Fruit fly (Drosophila melanogaster) whole organism, embryonic: ENCODE results near the gene CG31233.

Source experiments
- Adf1 ChIP-seq: fragments of 200-800 bp; sonication (Bioruptor generic); IDR thresholded peaks from 2 replicates; pipeline ENCODE4 v1.3.6; 2022; ENCODE audit warnings: missing biosample characterization, missing genetic modification characterization
- Antp ChIP-seq: fragments of 200-800 bp; sonication (Bioruptor generic); optimal IDR thresholded peaks from 3 replicates; lab custom pipeline; 2016; ENCODE audit warnings: missing biosample characterization, missing genetic modification characterization
- CG10959 ChIP-seq: fragments of 200-800 bp; sonication (Bioruptor generic); IDR thresholded peaks from 2 replicates; pipeline ENCODE4 v1.3.6; 2022; ENCODE audit warnings: missing biosample characterization, missing genetic modification characterization
- CG11398 ChIP-seq: fragments of 200-800 bp; sonication (Bioruptor generic); optimal IDR thresholded peaks from 2 replicates; lab custom pipeline; 2016; ENCODE audit warnings: missing biosample characterization, missing genetic modification characterization
- CG12155 ChIP-seq: fragments of 200-800 bp; sonication (Bioruptor generic); optimal IDR thresholded peaks from 3 replicates; lab custom pipeline; 2016; ENCODE audit warnings: missing biosample characterization, missing genetic modification characterization
- CG12219 ChIP-seq: fragments of 200-800 bp; sonication (Bioruptor generic); optimal IDR thresholded peaks from 3 replicates; lab custom pipeline; 2018; ENCODE audit warnings: missing biosample characterization, mild to moderate bottlenecking, missing genetic modification characterization
- CG13624 ChIP-seq: fragments of 200-800 bp; sonication (Bioruptor generic); optimal IDR thresholded peaks from 2 replicates; lab custom pipeline; 2016; ENCODE audit warnings: missing biosample characterization, missing genetic modification characterization
- CG15601 ChIP-seq: fragments of 200-800 bp; sonication (Bioruptor generic); optimal IDR thresholded peaks from 3 replicates; lab custom pipeline; 2019; ENCODE audit warnings: missing biosample characterization, mild to moderate bottlenecking, missing genetic modification characterization, moderate library complexity
- CG18619 ChIP-seq: fragments of 200-800 bp; sonication (Bioruptor generic); optimal IDR thresholded peaks from 3 replicates; lab custom pipeline; 2017; ENCODE audit warnings: missing biosample characterization, mild to moderate bottlenecking, missing genetic modification characterization
- CG2678 ChIP-seq: fragments of 200-800 bp; sonication (Bioruptor generic); optimal IDR thresholded peaks from 3 replicates; lab custom pipeline; 2019; ENCODE audit warnings: missing biosample characterization, mild to moderate bottlenecking, missing genetic modification characterization, moderate library complexity
- CG2712 ChIP-seq: fragments of 200-800 bp; optimal IDR thresholded peaks from 3 replicates; lab custom pipeline; 2019; ENCODE audit warnings: missing biosample characterization, mild to moderate bottlenecking, missing genetic modification characterization, moderate library complexity
- CG3407 ChIP-seq: fragments of 200-800 bp; sonication (Bioruptor generic); optimal IDR thresholded peaks from 2 replicates; lab custom pipeline; 2018; ENCODE audit warnings: missing biosample characterization, mild to moderate bottlenecking, missing genetic modification characterization
- CG4820 ChIP-seq: fragments of 200-800 bp; sonication (Bioruptor generic); optimal IDR thresholded peaks from 3 replicates; lab custom pipeline; 2016; ENCODE audit warnings: missing biosample characterization, missing genetic modification characterization
- CG8388 ChIP-seq: fragments of 200-800 bp; sonication (Bioruptor generic); optimal IDR thresholded peaks from 2 replicates; lab custom pipeline; 2019; ENCODE audit warnings: missing biosample characterization, mild to moderate bottlenecking, missing genetic modification characterization, moderate library complexity
- CG8478 ChIP-seq: fragments of >200 bp; optimal IDR thresholded peaks from 2 replicates; lab custom pipeline; 2018
- CG8924 ChIP-seq: fragments of 200-800 bp; optimal IDR thresholded peaks from 3 replicates; lab custom pipeline; 2019; ENCODE audit warnings: missing biosample characterization, mild to moderate bottlenecking, missing genetic modification characterization, moderate library complexity
- CHES-1-like ChIP-seq: fragments of 200-800 bp; sonication (Bioruptor generic); optimal IDR thresholded peaks from 2 replicates; lab custom pipeline; 2016; ENCODE audit warnings: missing biosample characterization, missing genetic modification characterization
- CkIIα-i1 ChIP-seq: fragments of 200-800 bp; sonication (Bioruptor generic); IDR thresholded peaks from 2 replicates; pipeline ENCODE4 v1.3.6; 2022; ENCODE audit warnings: missing biosample characterization, missing genetic modification characterization
- CrebB ChIP-seq: fragments of 200-800 bp; sonication (Bioruptor generic); optimal IDR thresholded peaks from 3 replicates; lab custom pipeline; 2018; ENCODE audit warnings: missing biosample characterization, mild to moderate bottlenecking, missing genetic modification characterization
- Doc3 ChIP-seq: fragments of 200-800 bp; sonication (Bioruptor generic); IDR thresholded peaks from 3 replicates; pipeline ENCODE4 v1.3.6; 2022; ENCODE audit warnings: missing biosample characterization, missing genetic modification characterization; ENCODE audit not compliant: partially characterized antibody
- Dref ChIP-seq: fragments of 200-800 bp; sonication (Bioruptor generic); IDR thresholded peaks from 2 replicates; pipeline ENCODE4 v1.3.6; 2022; ENCODE audit warnings: missing biosample characterization, missing genetic modification characterization
- E2f2 ChIP-seq: fragments of 200-800 bp; sonication (Bioruptor generic); IDR thresholded peaks from 2 replicates; pipeline ENCODE4 v1.3.6; 2022; ENCODE audit warnings: missing biosample characterization, missing genetic modification characterization
- Eip74EF ChIP-seq, 2 experiments: fragments of 200-800 bp in 1 of 2; fragments of >200 bp in 1 of 2; sonication (Bioruptor generic) in 1 of 2; optimal IDR thresholded peaks; 2 replicates each; lab custom pipeline; 2017 to 2019; ENCODE audit warnings: missing biosample characterization in 2 of 2, missing genetic modification characterization in 2 of 2, mild to moderate bottlenecking in 1 of 2, moderate library complexity in 1 of 2
- Elba2 ChIP-seq: fragments of 200-800 bp; sonication (Bioruptor generic); optimal IDR thresholded peaks from 3 replicates; lab custom pipeline; 2016; ENCODE audit warnings: missing biosample characterization, missing genetic modification characterization
- Ets65A ChIP-seq: fragments of 200-800 bp; sonication (Bioruptor generic); peaks from one replicate; lab custom pipeline; 2016; ENCODE audit warnings: missing biosample characterization, missing genetic modification characterization
- Ets97D ChIP-seq: fragments of 200-800 bp; sonication (Bioruptor generic); optimal IDR thresholded peaks from 3 replicates; lab custom pipeline; 2016; ENCODE audit warnings: missing biosample characterization, missing genetic modification characterization
- GATAe ChIP-seq: fragments of 200-800 bp; sonication (Bioruptor generic); conservative IDR thresholded peaks from 2 replicates; pipeline ENCODE4 v1.3.6; 2022; ENCODE audit warnings: missing biosample characterization, missing genetic modification characterization
- Gsc ChIP-seq: fragments of 200-800 bp; sonication (Bioruptor generic); IDR thresholded peaks from 2 replicates; pipeline ENCODE4 v1.3.6; 2022; ENCODE audit warnings: missing biosample characterization, missing genetic modification characterization
- H15 ChIP-seq: fragments of 200-800 bp; sonication (Bioruptor generic); IDR thresholded peaks from 3 replicates; pipeline ENCODE4 v1.3.6; 2022; ENCODE audit warnings: missing biosample characterization, missing genetic modification characterization
- HLH54F ChIP-seq: fragments of 200-800 bp; sonication (Bioruptor generic); optimal IDR thresholded peaks from 3 replicates; lab custom pipeline; 2016; ENCODE audit warnings: missing biosample characterization, missing genetic modification characterization
- Hr78 ChIP-seq, 2 experiments: fragments of 200-800 bp in 1 of 2; fragments of >200 bp in 1 of 2; sonication (Bioruptor generic) in 1 of 2; optimal IDR thresholded peaks; 2 replicates each; lab custom pipeline; 2017 to 2019; ENCODE audit warnings: missing biosample characterization in 2 of 2, missing genetic modification characterization in 2 of 2, mild to moderate bottlenecking in 1 of 2, moderate library complexity in 1 of 2
- Hsf ChIP-seq: fragments of 200-800 bp; sonication (Bioruptor generic); optimal IDR thresholded peaks from 3 replicates; lab custom pipeline; 2016; ENCODE audit warnings: missing biosample characterization, missing genetic modification characterization
- NC2α ChIP-seq: fragments of 200-800 bp; sonication (Bioruptor generic); optimal IDR thresholded peaks from 2 replicates; lab custom pipeline; 2016; ENCODE audit warnings: missing biosample characterization, missing genetic modification characterization
- NFAT ChIP-seq: fragments of 200-800 bp; sonication (Bioruptor generic); IDR thresholded peaks from 2 replicates; pipeline ENCODE4 v1.3.6; 2022; ENCODE audit warnings: missing biosample characterization, missing genetic modification characterization
- Nf-YA ChIP-seq: fragments of 200-800 bp; sonication (Bioruptor generic); IDR thresholded peaks from 2 replicates; pipeline ENCODE4 v1.3.6; 2022; ENCODE audit warnings: missing biosample characterization, missing genetic modification characterization
- NfI ChIP-seq: fragments of 200-800 bp; sonication (Bioruptor generic); optimal IDR thresholded peaks from 3 replicates; lab custom pipeline; 2018; ENCODE audit warnings: missing biosample characterization, mild to moderate bottlenecking, missing genetic modification characterization, moderate library complexity
- Poxn ChIP-seq: fragments of 200-800 bp; sonication (Bioruptor generic); IDR thresholded peaks from 2 replicates; pipeline ENCODE4 v1.3.6; 2022; ENCODE audit warnings: missing biosample characterization, missing genetic modification characterization
- Stat92E ChIP-seq, 3 experiments: fragments of >200 bp in 2 of 3; fragments of 200-800 bp in 1 of 3; sonication (Bioruptor generic) in 1 of 3; optimal IDR thresholded peaks; 2 replicates each; lab custom pipeline; 2017 to 2019; ENCODE audit warnings: missing biosample characterization in 3 of 3, missing genetic modification characterization in 3 of 3, mild to moderate bottlenecking in 1 of 3, moderate library complexity in 1 of 3
- Trl ChIP-seq, 3 experiments: fragments of >200 bp in 2 of 3; fragments of 200-800 bp in 1 of 3; sonication (Bioruptor generic) in 1 of 3; optimal IDR thresholded peaks; 2 replicates in 1 of 3; 3 replicates in 2 of 3; lab custom pipeline; 2016 to 2017; ENCODE audit warnings: missing biosample characterization in 1 of 3, missing genetic modification characterization in 1 of 3
- ara ChIP-seq: fragments of 200-800 bp; sonication (Bioruptor generic); IDR thresholded peaks from 2 replicates; pipeline ENCODE4 v1.3.6; 2022; ENCODE audit warnings: missing biosample characterization, missing genetic modification characterization
- ase ChIP-seq: fragments of 200-800 bp; sonication (Bioruptor generic); IDR thresholded peaks from 3 replicates; pipeline ENCODE4 v1.3.6; 2022; ENCODE audit warnings: missing biosample characterization, missing genetic modification characterization
- ato ChIP-seq: fragments of 200-800 bp; sonication (Bioruptor generic); IDR thresholded peaks from 2 replicates; pipeline ENCODE4 v1.3.6; 2022; ENCODE audit warnings: missing biosample characterization, missing genetic modification characterization; ENCODE audit not compliant: partially characterized antibody
- ci ChIP-seq: fragments of 200-800 bp; sonication (Bioruptor generic); IDR thresholded peaks from 3 replicates; pipeline ENCODE4 v1.3.6; 2022; ENCODE audit warnings: missing biosample characterization, missing genetic modification characterization
- dati ChIP-seq: fragments of 200-800 bp; sonication (Bioruptor generic); IDR thresholded peaks from 2 replicates; pipeline ENCODE4 v1.3.6; 2022; ENCODE audit warnings: missing biosample characterization, missing genetic modification characterization
- gce ChIP-seq: fragments of 200-800 bp; sonication (Bioruptor generic); IDR thresholded peaks from 3 replicates; pipeline ENCODE4 v1.3.6; 2022; ENCODE audit warnings: missing biosample characterization, missing genetic modification characterization
- hth ChIP-seq: fragments of >200 bp; optimal IDR thresholded peaks from 2 replicates; lab custom pipeline; 2017; ENCODE audit warnings: inconsistent platforms
- kni ChIP-seq: fragments of 200-800 bp; sonication (Bioruptor generic); optimal IDR thresholded peaks from 3 replicates; lab custom pipeline; 2017; ENCODE audit warnings: mild to moderate bottlenecking, missing biosample characterization, missing genetic modification reagents, missing genetic modification characterization
- mirr ChIP-seq: fragments of 200-800 bp; sonication (Bioruptor generic); optimal IDR thresholded peaks from 3 replicates; lab custom pipeline; 2018; ENCODE audit warnings: missing biosample characterization, mild to moderate bottlenecking, missing genetic modification characterization
- ranshi ChIP-seq: fragments of 200-800 bp; sonication (Bioruptor generic); IDR thresholded peaks from 2 replicates; pipeline ENCODE4 v1.3.6; 2022; ENCODE audit warnings: missing biosample characterization, missing genetic modification characterization
- row ChIP-seq: fragments of 200-800 bp; sonication (Bioruptor generic); IDR thresholded peaks from 3 replicates; pipeline ENCODE4 v1.3.6; 2022; ENCODE audit warnings: missing biosample characterization, missing genetic modification characterization
- schlank ChIP-seq: fragments of 200-800 bp; sonication (Bioruptor generic); optimal IDR thresholded peaks from 2 replicates; lab custom pipeline; 2018; ENCODE audit warnings: missing biosample characterization, mild to moderate bottlenecking, missing genetic modification characterization
- sug ChIP-seq: fragments of 200-800 bp; optimal IDR thresholded peaks from 2 replicates; lab custom pipeline; 2019; ENCODE audit warnings: missing biosample characterization, mild to moderate bottlenecking, missing genetic modification characterization, moderate library complexity

The CG31233 gene

DNA sequence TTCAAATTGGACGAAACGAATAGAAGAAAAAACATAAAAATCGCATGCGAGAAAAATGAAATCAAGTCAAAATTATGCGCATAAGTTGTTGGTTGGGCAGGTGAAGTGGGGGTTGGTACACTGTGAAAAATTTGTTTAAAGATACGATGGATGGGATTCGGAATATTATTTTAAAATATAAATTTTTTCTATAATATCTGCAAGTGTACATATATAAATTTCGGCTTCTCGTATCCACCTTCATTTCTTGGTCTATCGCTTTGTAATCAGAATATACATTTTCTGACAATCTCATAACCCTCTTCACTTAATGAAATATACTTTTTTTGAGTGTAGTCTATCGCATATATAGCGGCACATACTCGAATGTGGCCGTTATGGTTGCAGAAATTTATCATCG, 46.3 kb upstream of the CG31233 start (continued):
- TF ChIP-seq Elba2 (GFP tag; lab: Kevin White, UChicago), result no peak
- 0 out of 2 replicates have a peak, but pooled peaks have one; percentile 9 for TF ChIP-seq ranshi (GFP tag; lab: Robert Waterston, UW)
- peak; percentile 2 for TF ChIP-seq CG8388 (GFP tag; lab: Kevin White, UChicago)
- no peak for TF ChIP-seq Poxn
- TF ChIP-seq row (GFP tag; lab: Robert Waterston, UW), result no peak
- no peak for TF ChIP-seq Dref (GFP tag; lab: Robert Waterston, UW)
- no peak for TF ChIP-seq CrebB
- TF ChIP-seq CG15601 (tag; lab: Kevin White, UChicago), result no peak
- TF ChIP-seq Gsc, result no peak
- no peak for TF ChIP-seq Trl (optimal IDR thresholded peaks at IDR 0.05; lab: Kevin White, UChicago)
- TF ChIP-seq Trl (GFP tag; optimal IDR thresholded peaks at IDR 0.05; lab: Kevin White, UChicago), result no peak
- TF ChIP-seq CHES-1-like (GFP tag; lab: Kevin White, UChicago), result no peak
- no peak for TF ChIP-seq GATAe
- no peak for TF ChIP-seq HLH54F (GFP tag; lab: Kevin White, UChicago)
- no peak for TF ChIP-seq dati
- TF ChIP-seq ara (GFP tag; lab: Robert Waterston, UW), result no peak
- TF ChIP-seq CG13624 (GFP tag; lab: Kevin White, UChicago), result no peak
- TF ChIP-seq kni (GFP tag; lab: Kevin White, UChicago), result no peak
- TF ChIP-seq sug (tag; lab: Kevin White, UChicago), result no peak
- TF ChIP-seq CG12155 (GFP tag; lab: Kevin White, UChicago), result no peak
- TF ChIP-seq CG8924, result peak; percentile 7
- TF ChIP-seq CkIIα-i1 (GFP tag; lab: Robert Waterston, UW), result no peak
- no peak for TF ChIP-seq NFAT (GFP tag; lab: Robert Waterston, UW)
- no peak for TF ChIP-seq Adf1 (GFP tag; lab: Robert Waterston, UW)
- no peak; the same call in 1 of the 2 replicates for TF ChIP-seq E2f2 (GFP tag; lab: Robert Waterston, UW)
- no peak for TF ChIP-seq Hsf (GFP tag; lab: Kevin White, UChicago)
- TF ChIP-seq CG4820 (GFP tag; lab: Kevin White, UChicago), result peak; percentile 9
- TF ChIP-seq Hr78 (GFP tag; optimal IDR thresholded peaks at IDR 0.05; lab: Kevin White, UChicago), result no peak
- no peak for TF ChIP-seq NC2α
- TF ChIP-seq Doc3 (GFP tag; lab: Robert Waterston, UW), result no peak
- peak; percentile 35 for TF ChIP-seq CG2712 (tag; lab: Kevin White, UChicago)
- TF ChIP-seq ase (GFP tag; lab: Robert Waterston, UW), result no peak
- TF ChIP-seq Ets97D, result no peak
- TF ChIP-seq CG2678 (tag; lab: Kevin White, UChicago), result peak; percentile 32
- no peak for TF ChIP-seq Eip74EF (GFP tag; optimal IDR thresholded peaks at IDR 0.05; lab: Kevin White, UChicago)
- TF ChIP-seq schlank (tag; lab: Kevin White, UChicago), result no peak
- no peak for TF ChIP-seq CG8478
- TF ChIP-seq CG11398 (GFP tag; lab: Kevin White, UChicago), result no peak
- no peak for TF ChIP-seq mirr (GFP tag; lab: Kevin White, UChicago)
- TF ChIP-seq CG12219 (GFP tag; lab: Kevin White, UChicago), result no peak
- no peak for TF ChIP-seq Nf-YA (GFP tag; lab: Robert Waterston, UW)
- TF ChIP-seq Stat92E (GFP tag; optimal IDR thresholded peaks at IDR 0.05; lab: Kevin White, UChicago), result no peak
- no peak for TF ChIP-seq Ets65A (GFP tag; lab: Kevin White, UChicago)
- no peak for TF ChIP-seq CG18619 (GFP tag; lab: Kevin White, UChicago)
- no peak for TF ChIP-seq H15 (GFP tag; lab: Robert Waterston, UW)
- TF ChIP-seq gce (GFP tag; lab: Robert Waterston, UW), result no peak
- no peak for TF ChIP-seq CG3407 (GFP tag; lab: Kevin White, UChicago)
- TF ChIP-seq NfI (GFP tag; lab: Kevin White, UChicago), result no peak
- TF ChIP-seq hth (lab: Kevin White, UChicago), result no peak
- no peak for TF ChIP-seq Antp
- TF ChIP-seq ci, result 0 out of 3 replicates have a peak, but pooled peaks have one; percentile 28
- TF ChIP-seq ato (GFP tag; lab: Robert Waterston, UW), result no peak
- TF ChIP-seq CG10959 (GFP tag; lab: Robert Waterston, UW), result no peak
